Worm (Caenorhabditis elegans): Measurements from ENCODE around the gene srg-37.

- no peak for TF ChIP-seq nhr-11 (tag; optimal IDR thresholded peaks at IDR 0.05)
- no peak for TF ChIP-seq unc-62 (GFP tag; optimal IDR thresholded peaks at IDR 0.05)
- no peak for TF ChIP-seq tlp-1 (tag; optimal IDR thresholded peaks at IDR 0.05)
- no peak for TF ChIP-seq pqm-1 (tag; optimal IDR thresholded peaks at IDR 0.05)
- TF ChIP-seq rnt-1 (tag; optimal IDR thresholded peaks at IDR 0.05): no peak
- no peak for TF ChIP-seq nhr-71 (tag; optimal IDR thresholded peaks at IDR 0.05)
- no peak for TF ChIP-seq ztf-4 (tag; optimal IDR thresholded peaks at IDR 0.05)
- TF ChIP-seq ets-5 (GFP tag; IDR thresholded peaks at IDR 0.05): no peak
- no peak for TF ChIP-seq jun-1 (tag; optimal IDR thresholded peaks at IDR 0.05)
- TF ChIP-seq lin-39 (tag; optimal IDR thresholded peaks at IDR 0.05): no peak
- no peak for TF ChIP-seq fkh-8 (tag; optimal IDR thresholded peaks at IDR 0.05)
Observed at ce11 chrX:14228764-14229163, 6.1 kb downstream of the srg-37 start.
